Fruit fly (Drosophila melanogaster): ENCODE results near the gene Ugt307A1.

Gene Ugt307A1

dm6 chr2L:7067683-7068082, at the start of gene Ugt307A1:
TSS of gene Ugt307A1 (plus strand) at chr2L:7067983.
- TF ChIP-seq CG7045 (GFP tag; optimal IDR thresholded peaks at IDR 0.05) (no peak), Mnt (GFP tag; optimal IDR thresholded peaks at IDR 0.05) (no peak), Crg-1 (GFP tag; optimal IDR thresholded peaks at IDR 0.05) (no peak), CG11617 (GFP tag; optimal IDR thresholded peaks at IDR 0.05) (no peak), pad (GFP tag; optimal IDR thresholded peaks at IDR 0.05) (no peak), cic (GFP tag; optimal IDR thresholded peaks at IDR 0.05) (no peak), Clk (GFP tag; optimal IDR thresholded peaks at IDR 0.05) (no peak), CG1620 (GFP tag; optimal IDR thresholded peaks at IDR 0.05) (no peak), CG33017 (tag; optimal IDR thresholded peaks at IDR 0.05) (no peak), Hr96 (GFP tag; optimal IDR thresholded peaks at IDR 0.05) (no peak), tj (GFP tag; optimal IDR thresholded peaks at IDR 0.05) (no peak), toe (GFP tag; optimal IDR thresholded peaks at IDR 0.05) (no peak), CG12768 (GFP tag; optimal IDR thresholded peaks at IDR 0.05) (no peak), kay (GFP tag; ENCODE audit: borderline replicate concordance) (no peak), bab1 (GFP tag; optimal IDR thresholded peaks at IDR 0.05) (no peak), CG14711 (tag; optimal IDR thresholded peaks at IDR 0.05) (no peak), CG5204 (GFP tag; optimal IDR thresholded peaks at IDR 0.05) (no peak), CG7101 (tag; optimal IDR thresholded peaks at IDR 0.05) (no peak), cnc (optimal IDR thresholded peaks at IDR 0.05) (no peak)

- TF ChIP-seq CG14711 (tag; optimal IDR thresholded peaks at IDR 0.05) (no peak), CG1620 (GFP tag; optimal IDR thresholded peaks at IDR 0.05) (no peak), cnc (optimal IDR thresholded peaks at IDR 0.05) (no peak), CG5204 (GFP tag; optimal IDR thresholded peaks at IDR 0.05) (no peak), Clk (GFP tag; optimal IDR thresholded peaks at IDR 0.05) (no peak), bab1 (GFP tag; optimal IDR thresholded peaks at IDR 0.05) (no peak), ovo (GFP tag; optimal IDR thresholded peaks at IDR 0.05) (no peak), Mnt (GFP tag; optimal IDR thresholded peaks at IDR 0.05) (no peak), tj (GFP tag; optimal IDR thresholded peaks at IDR 0.05) (no peak), CG7101 (tag; optimal IDR thresholded peaks at IDR 0.05) (no peak), CG12768 (GFP tag; optimal IDR thresholded peaks at IDR 0.05) (no peak), kay (GFP tag; ENCODE audit: borderline replicate concordance) (no peak), Hr96 (GFP tag; optimal IDR thresholded peaks at IDR 0.05) (no peak), cic (GFP tag; optimal IDR thresholded peaks at IDR 0.05) (no peak), pad (GFP tag; optimal IDR thresholded peaks at IDR 0.05) (no peak), CG33017 (tag; optimal IDR thresholded peaks at IDR 0.05) (no peak), Crg-1 (GFP tag; optimal IDR thresholded peaks at IDR 0.05) (no peak), CG7045 (GFP tag; optimal IDR thresholded peaks at IDR 0.05) (no peak), toe (GFP tag; optimal IDR thresholded peaks at IDR 0.05) (no peak), CG11617 (GFP tag; optimal IDR thresholded peaks at IDR 0.05) (no peak)
Observed at dm6 chr2L:7021382-7021781, 46.4 kb upstream of the Ugt307A1 start, which contains the start of gene Pcp. TSS of gene Pcp (plus strand) at chr2L:7021682.

dm6 chr2L:7023614-7024259, 44.0 kb upstream of the Ugt307A1 start, which contains the start of gene Gart:
TSS of gene Gart (minus strand) at chr2L:7023898.
- TF ChIP-seq CG14711 (tag; optimal IDR thresholded peaks at IDR 0.05) (peak; percentile 46), CG33017 (tag; optimal IDR thresholded peaks at IDR 0.05) (peak; percentile 68), Clk (GFP tag; optimal IDR thresholded peaks at IDR 0.05) (no peak), ovo (GFP tag; optimal IDR thresholded peaks at IDR 0.05) (peak; percentile 5), CG5204 (GFP tag; optimal IDR thresholded peaks at IDR 0.05) (no peak), bab1 (GFP tag; optimal IDR thresholded peaks at IDR 0.05) (peak; percentile 38), tj (GFP tag; optimal IDR thresholded peaks at IDR 0.05) (peak; percentile 41), CG1620 (GFP tag; optimal IDR thresholded peaks at IDR 0.05) (no peak), CG11617 (GFP tag; optimal IDR thresholded peaks at IDR 0.05) (peak; percentile 45), cnc (optimal IDR thresholded peaks at IDR 0.05) (no peak), cic (GFP tag; optimal IDR thresholded peaks at IDR 0.05) (peak; percentile 72), toe (GFP tag; optimal IDR thresholded peaks at IDR 0.05) (no peak), CG12768 (GFP tag; optimal IDR thresholded peaks at IDR 0.05) (no peak), CG7045 (GFP tag; optimal IDR thresholded peaks at IDR 0.05) (peak; percentile 27), Crg-1 (GFP tag; optimal IDR thresholded peaks at IDR 0.05) (peak; percentile 58), pad (GFP tag; optimal IDR thresholded peaks at IDR 0.05) (no peak), CG7101 (tag; optimal IDR thresholded peaks at IDR 0.05) (peak; percentile 77), kay (GFP tag; ENCODE audit: borderline replicate concordance) (no peak), Mnt (GFP tag; optimal IDR thresholded peaks at IDR 0.05) (peak; percentile 87), Hr96 (GFP tag; optimal IDR thresholded peaks at IDR 0.05) (peak; percentile 50)

- no peak for TF ChIP-seq toe (GFP tag; optimal IDR thresholded peaks at IDR 0.05)
- TF ChIP-seq CG1620 (GFP tag; optimal IDR thresholded peaks at IDR 0.05): no peak
- TF ChIP-seq CG11617 (GFP tag; optimal IDR thresholded peaks at IDR 0.05): no peak
- TF ChIP-seq cic (GFP tag; optimal IDR thresholded peaks at IDR 0.05): no peak
- TF ChIP-seq CG33017 (tag; optimal IDR thresholded peaks at IDR 0.05): no peak
- TF ChIP-seq Clk (GFP tag; optimal IDR thresholded peaks at IDR 0.05): no peak
- no peak for TF ChIP-seq Hr96 (GFP tag; optimal IDR thresholded peaks at IDR 0.05)
- TF ChIP-seq CG14711 (tag; optimal IDR thresholded peaks at IDR 0.05): no peak
- TF ChIP-seq kay (GFP tag; ENCODE audit: borderline replicate concordance): no peak
Observed at dm6 chr2L:7025247-7025646, 42.5 kb upstream of the Ugt307A1 start.

- no peak for TF ChIP-seq CG11617 (GFP tag; optimal IDR thresholded peaks at IDR 0.05)
- TF ChIP-seq kay (GFP tag; ENCODE audit: borderline replicate concordance): no peak
- TF ChIP-seq cic (GFP tag; optimal IDR thresholded peaks at IDR 0.05): no peak
- no peak for TF ChIP-seq Mnt (GFP tag; optimal IDR thresholded peaks at IDR 0.05)
- no peak for TF ChIP-seq ovo (GFP tag; optimal IDR thresholded peaks at IDR 0.05)
- TF ChIP-seq CG33017 (tag; optimal IDR thresholded peaks at IDR 0.05): no peak
- no peak for TF ChIP-seq CG7045 (GFP tag; optimal IDR thresholded peaks at IDR 0.05)
- no peak for TF ChIP-seq tj (GFP tag; optimal IDR thresholded peaks at IDR 0.05)
- TF ChIP-seq cnc (optimal IDR thresholded peaks at IDR 0.05): no peak
- no peak for TF ChIP-seq CG14711 (tag; optimal IDR thresholded peaks at IDR 0.05)
- TF ChIP-seq Hr96 (GFP tag; optimal IDR thresholded peaks at IDR 0.05): no peak
- TF ChIP-seq CG7101 (tag; optimal IDR thresholded peaks at IDR 0.05): no peak
- no peak for TF ChIP-seq Crg-1 (GFP tag; optimal IDR thresholded peaks at IDR 0.05)
- TF ChIP-seq toe (GFP tag; optimal IDR thresholded peaks at IDR 0.05): no peak
- TF ChIP-seq CG5204 (GFP tag; optimal IDR thresholded peaks at IDR 0.05): no peak
Observed at dm6 chr2L:7026308-7026707, 41.5 kb upstream of the Ugt307A1 start.
